Worm (Caenorhabditis elegans): ENCODE results near the gene sknr-1.

Gene sknr-1

ce11 chrV:2575716-2576115 is 49.5 kb downstream of the sknr-1 start:
- TF ChIP-seq Y105C5A.15 (GFP tag; IDR thresholded peaks at IDR 0.05), result 0 out of 2 replicates have a peak, but pooled peaks have one; percentile 40
- TF ChIP-seq madf-5 (GFP tag; IDR thresholded peaks at IDR 0.05), result 0 out of 4 replicates have a peak, but pooled peaks of 1 of the 2 experiments have one; percentile 5
- no peak for TF ChIP-seq saeg-2 (GFP tag; IDR thresholded peaks at IDR 0.05)
- peak; percentile 73 for TF ChIP-seq set-16 (GFP tag; IDR thresholded peaks at IDR 0.05)

ce11 chrV:2573881-2574280 is 51.4 kb downstream of the sknr-1 start, which contains the start of gene nhr-290:
Gene nhr-290, plus strand, starts transcription at chrV:2574181.
- no peak for TF ChIP-seq F26F4.8 (GFP tag; conservative IDR thresholded peaks at IDR 0.05)
- TF ChIP-seq lin-39 (tag; optimal IDR thresholded peaks at IDR 0.05), result no peak
- no peak for TF ChIP-seq lin-15B (tag; optimal IDR thresholded peaks at IDR 0.05)
- no peak for TF ChIP-seq nhr-76 (tag; optimal IDR thresholded peaks at IDR 0.05)
- TF ChIP-seq nhr-6 (tag; optimal IDR thresholded peaks at IDR 0.05), result no peak
- TF ChIP-seq D1046.2 (GFP tag; IDR thresholded peaks at IDR 0.05), result no peak
- no peak for TF ChIP-seq hlh-11 (tag; optimal IDR thresholded peaks at IDR 0.05)
- TF ChIP-seq mes-2 (tag; optimal IDR thresholded peaks at IDR 0.05; ENCODE audit: poor library complexity, severe bottlenecking), result no peak
- no peak for TF ChIP-seq hif-1 (tag; optimal IDR thresholded peaks at IDR 0.05)
- TF ChIP-seq nhr-10 (tag; optimal IDR thresholded peaks at IDR 0.05), result no peak
- no peak for TF ChIP-seq Y48G9A.11 (GFP tag; IDR thresholded peaks at IDR 0.05)
- no peak for TF ChIP-seq R02D3.7 (tag; optimal IDR thresholded peaks at IDR 0.05)
- no peak for TF ChIP-seq lin-29 (GFP tag; IDR thresholded peaks at IDR 0.05)
- no peak for TF ChIP-seq dmd-6 (GFP tag; IDR thresholded peaks at IDR 0.05)
- TF ChIP-seq ceh-32 (tag; optimal IDR thresholded peaks at IDR 0.05; ENCODE audit: poor library complexity), result no peak

ce11 chrV:2573108-2573507 is 52.2 kb downstream of the sknr-1 start, which contains the start of gene srj-20:
Gene srj-20, minus strand, starts transcription at chrV:2573208.
- TF ChIP-seq hlh-30 (tag; optimal IDR thresholded peaks at IDR 0.05; ENCODE audit: insufficient read depth) (no peak), saeg-2 (GFP tag; IDR thresholded peaks at IDR 0.05) (no peak), F49E8.2 (tag; optimal IDR thresholded peaks at IDR 0.05; ENCODE audit: borderline replicate concordance) (no peak), nhr-111 (GFP tag; optimal IDR thresholded peaks at IDR 0.05) (no peak), unc-39 (tag; optimal IDR thresholded peaks at IDR 0.05) (no peak), ztf-7 (tag; optimal IDR thresholded peaks at IDR 0.05) (no peak), lim-7 (GFP tag; IDR thresholded peaks at IDR 0.05) (no peak), pha-4 (GFP tag; IDR thresholded peaks at IDR 0.05) (no peak), pha-4 (tag; optimal IDR thresholded peaks at IDR 0.05) (no peak)

Measured in whole organism, L4 larva.